Fruit fly (Drosophila melanogaster) whole organism, wandering third instar larva: ENCODE data around the gene Rab3GAP1.

ENCODE experiments used
- Abd-B ChIP-seq: fragments of >200 bp; optimal IDR thresholded peaks from 2 replicates; lab custom pipeline; 2017; ENCODE audit warnings: missing biosample characterization, missing genetic modification characterization
- CG9705 ChIP-seq: fragments of 200-800 bp; sonication (Bioruptor generic); optimal IDR thresholded peaks from 2 replicates; lab custom pipeline; 2018; ENCODE audit warnings: missing biosample characterization, mild to moderate bottlenecking, missing genetic modification characterization
- CrebA ChIP-seq: fragments of 200-800 bp; sonication (Bioruptor generic); optimal IDR thresholded peaks from 2 replicates; lab custom pipeline; 2016; ENCODE audit warnings: missing biosample characterization, mild to moderate bottlenecking, missing genetic modification characterization, borderline replicate concordance
- Dif ChIP-seq: fragments of 200-275, 200-300 bp; sonication (Bioruptor generic); optimal IDR thresholded peaks from 2 replicates; lab custom pipeline; 2018; ENCODE audit warnings: missing biosample characterization, missing genetic modification characterization; ENCODE audit not compliant: partially characterized antibody
- GATAd ChIP-seq: sonication (Bioruptor generic); optimal IDR thresholded peaks from 2 replicates; lab custom pipeline; 2016; ENCODE audit warnings: missing biosample characterization, missing genetic modification characterization
- HLH106 ChIP-seq: fragments of 200-800 bp; optimal IDR thresholded peaks from 3 replicates; lab custom pipeline; 2019; ENCODE audit warnings: missing biosample characterization, mild to moderate bottlenecking, missing genetic modification characterization, moderate library complexity
- Hnf4 ChIP-seq: fragments of 200-800 bp; sonication (Bioruptor generic); optimal IDR thresholded peaks from 2 replicates; lab custom pipeline; 2016; ENCODE audit warnings: missing biosample characterization, mild to moderate bottlenecking, missing genetic modification characterization
- Hr78 ChIP-seq: fragments of >200 bp; optimal IDR thresholded peaks from 2 replicates; lab custom pipeline; 2017; ENCODE audit warnings: missing biosample characterization, missing genetic modification characterization
- Hr83 ChIP-seq: fragments of 200-300 bp; sonication (Bioruptor generic); optimal IDR thresholded peaks from 2 replicates; lab custom pipeline; 2016; ENCODE audit warnings: missing biosample characterization, mild to moderate bottlenecking, missing genetic modification characterization, moderate library complexity; ENCODE audit not compliant: poor library complexity, severe bottlenecking
- Jra ChIP-seq: sonication (Bioruptor generic); optimal IDR thresholded peaks from 2 replicates; lab custom pipeline; 2016; ENCODE audit warnings: missing biosample characterization, missing genetic modification characterization
- N ChIP-seq: fragments of >200 bp; optimal IDR thresholded peaks from 2 replicates; lab custom pipeline; 2018; ENCODE audit warnings: missing biosample characterization, missing external identifiers, missing genetic modification characterization
- OdsH ChIP-seq: fragments of 200-800 bp; sonication (Bioruptor generic); optimal IDR thresholded peaks from 2 replicates; lab custom pipeline; 2016; ENCODE audit warnings: missing biosample characterization, mild to moderate bottlenecking, missing genetic modification characterization
- Rel ChIP-seq, 2 experiments: fragments of 200-800 bp; sonication (Bioruptor generic) in 1 of 2; optimal IDR thresholded peaks; 2 replicates in 1 of 2; 3 replicates in 1 of 2; lab custom pipeline; 2016 to 2019; ENCODE audit warnings: mild to moderate bottlenecking in 2 of 2, missing biosample characterization in 2 of 2, missing genetic modification characterization in 2 of 2, moderate library complexity in 1 of 2
- Sp1 ChIP-seq: fragments of 200-800 bp; sonication (Bioruptor generic); optimal IDR thresholded peaks from 3 replicates; lab custom pipeline; 2019; ENCODE audit warnings: missing biosample characterization, mild to moderate bottlenecking, missing genetic modification characterization, moderate library complexity
- Vsx2 ChIP-seq: fragments of 200-300, 225-300 bp; sonication (Bioruptor generic); optimal IDR thresholded peaks from 2 replicates; lab custom pipeline; 2018; ENCODE audit warnings: missing biosample characterization, missing genetic modification characterization; ENCODE audit not compliant: partially characterized antibody
- br ChIP-seq: fragments of 200-800 bp; sonication (Bioruptor generic); optimal IDR thresholded peaks from 2 replicates; lab custom pipeline; 2016; ENCODE audit warnings: missing biosample characterization, missing genetic modification characterization
- brk ChIP-seq: fragments of 200-800 bp; sonication (Bioruptor generic); optimal IDR thresholded peaks from 2 replicates; lab custom pipeline; 2016; ENCODE audit warnings: missing biosample characterization, mild to moderate bottlenecking, missing genetic modification characterization
- dl ChIP-seq, 2 experiments: fragments of 175-275, 200-275 bp in 1 of 2; fragments of 200-275 bp in 1 of 2; sonication (Bioruptor generic); optimal IDR thresholded peaks; lab custom pipeline; 2018; ENCODE audit warnings: mild to moderate bottlenecking in 2 of 2, missing biosample characterization in 2 of 2, missing genetic modification characterization in 2 of 2, moderate library complexity in 2 of 2; ENCODE audit not compliant: partially characterized antibody in 2 of 2, insufficient read depth in 1 of 2
- dmrt93B ChIP-seq: fragments of 200-800 bp; sonication (Bioruptor generic); optimal IDR thresholded peaks from 2 replicates; lab custom pipeline; 2018; ENCODE audit warnings: missing biosample characterization, mild to moderate bottlenecking, missing genetic modification characterization
- dsf ChIP-seq: sonication (Bioruptor generic); optimal IDR thresholded peaks from 2 replicates; lab custom pipeline; 2016; ENCODE audit warnings: missing biosample characterization, missing genetic modification characterization, borderline replicate concordance
- ey ChIP-seq: fragments of 200-800 bp; sonication (Bioruptor generic); optimal IDR thresholded peaks from 2 replicates; lab custom pipeline; 2016; ENCODE audit warnings: missing biosample characterization, missing genetic modification characterization
- foxo ChIP-seq, 2 experiments: fragments of 200-800 bp; sonication (Bioruptor generic); optimal IDR thresholded peaks; 2 replicates in 1 of 2; 3 replicates in 1 of 2; lab custom pipeline; 2016 to 2017; ENCODE audit warnings: missing biosample characterization in 2 of 2, missing genetic modification characterization in 2 of 2
- fru ChIP-seq: fragments of 200-800 bp; sonication (Bioruptor generic); optimal IDR thresholded peaks from 3 replicates; lab custom pipeline; 2016; ENCODE audit warnings: missing biosample characterization, mild to moderate bottlenecking, missing genetic modification characterization
- h ChIP-seq: fragments of 200-800 bp; sonication (Bioruptor generic); optimal IDR thresholded peaks from 3 replicates; lab custom pipeline; 2016; ENCODE audit warnings: missing biosample characterization, mild to moderate bottlenecking, missing genetic modification characterization
- jim ChIP-seq: fragments of 175-275, 200-325 bp; sonication (Bioruptor generic); optimal IDR thresholded peaks from 2 replicates; lab custom pipeline; 2016; ENCODE audit warnings: missing biosample characterization, mild to moderate bottlenecking, missing genetic modification characterization
- lola ChIP-seq: fragments of >200 bp; optimal IDR thresholded peaks from 2 replicates; lab custom pipeline; 2017; ENCODE audit warnings: missing biosample characterization, missing genetic modification characterization
- pan ChIP-seq: fragments of >200 bp; optimal IDR thresholded peaks from 2 replicates; lab custom pipeline; 2017
- psq ChIP-seq: fragments of 200-800 bp; sonication (Bioruptor generic); optimal IDR thresholded peaks from 3 replicates; lab custom pipeline; 2017; ENCODE audit warnings: missing biosample characterization, mild to moderate bottlenecking, missing genetic modification characterization, moderate library complexity
- rgr ChIP-seq: fragments of 200-800 bp; sonication (Bioruptor generic); optimal IDR thresholded peaks from 3 replicates; lab custom pipeline; 2016; ENCODE audit warnings: missing biosample characterization, mild to moderate bottlenecking, missing genetic modification characterization
- sage ChIP-seq: fragments of 200-800 bp; sonication (Bioruptor generic); optimal IDR thresholded peaks from 2 replicates; lab custom pipeline; 2016; ENCODE audit warnings: missing biosample characterization, mild to moderate bottlenecking, missing genetic modification characterization
- sv ChIP-seq: fragments of 200-800 bp; sonication (Bioruptor generic); optimal IDR thresholded peaks from 3 replicates; lab custom pipeline; 2016; ENCODE audit warnings: missing biosample characterization, missing genetic modification characterization
- usp ChIP-seq: fragments of >200 bp; optimal IDR thresholded peaks from 2 replicates; lab custom pipeline; 2017; ENCODE audit warnings: missing biosample characterization, missing genetic modification characterization

Gene Rab3GAP1

DNA sequence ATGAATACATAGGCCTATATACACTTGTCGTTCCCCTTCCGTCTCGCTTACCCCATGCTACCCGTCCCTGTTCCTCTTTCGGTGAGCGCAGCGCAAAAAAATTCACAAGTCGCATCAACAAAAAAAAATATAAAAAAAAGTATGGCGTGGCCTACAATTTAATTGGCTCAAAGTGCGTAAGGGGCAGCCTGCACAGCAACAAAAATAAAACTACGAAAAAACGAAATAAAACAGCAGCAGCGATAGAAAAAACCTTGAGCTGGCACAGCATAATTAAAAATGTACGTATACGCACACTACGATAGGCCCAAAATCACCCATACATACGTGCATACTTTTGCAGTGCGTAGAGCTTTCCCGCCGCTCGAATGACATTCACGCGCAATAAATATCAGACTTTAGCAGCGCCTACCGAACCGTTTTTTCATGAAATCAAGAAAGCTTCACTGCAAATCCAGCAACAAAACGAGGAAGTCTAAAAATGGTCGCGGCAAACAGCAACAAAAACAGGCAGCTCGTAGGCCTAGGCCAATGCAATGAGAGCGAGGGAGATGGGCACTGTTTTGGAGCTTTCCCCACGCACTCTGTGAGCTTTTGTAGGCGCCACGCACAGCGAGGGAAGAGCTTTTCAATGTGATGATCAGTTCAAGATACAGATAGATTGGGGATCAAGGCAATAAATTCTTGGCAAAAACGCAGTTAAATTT lies 46.0 kb upstream of the Rab3GAP1 start:
- TF ChIP-seq fru (no peak), dsf (no peak), jim (GFP tag; lab: Kevin White, UChicago) (no peak), br (GFP tag; lab: Kevin White, UChicago) (no peak), Dif (peak; percentile 14)

DNA sequence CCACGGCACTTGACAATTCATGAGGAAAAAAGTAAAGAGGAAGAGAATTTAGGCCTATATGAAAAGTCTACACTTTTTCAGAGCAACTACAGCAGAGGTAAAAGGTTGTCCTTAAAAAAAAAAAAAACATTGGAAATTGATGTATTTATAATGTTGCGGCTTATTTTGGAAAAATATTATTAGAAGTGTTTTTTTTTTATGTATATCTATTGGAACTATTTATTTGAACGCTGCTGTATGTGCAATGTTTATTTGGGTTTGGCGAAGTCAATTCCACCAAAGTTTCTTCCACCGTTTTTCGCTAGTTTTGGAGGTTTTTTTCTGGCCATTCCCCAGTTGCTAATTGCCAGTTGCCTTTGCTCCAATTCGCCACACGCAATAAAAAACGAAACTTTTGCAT lies 44.9 kb upstream of the Rab3GAP1 start:
- TF ChIP-seq sv: peak; percentile 19
- no peak for TF ChIP-seq HLH106 (tag; lab: Kevin White, UChicago)

DNA sequence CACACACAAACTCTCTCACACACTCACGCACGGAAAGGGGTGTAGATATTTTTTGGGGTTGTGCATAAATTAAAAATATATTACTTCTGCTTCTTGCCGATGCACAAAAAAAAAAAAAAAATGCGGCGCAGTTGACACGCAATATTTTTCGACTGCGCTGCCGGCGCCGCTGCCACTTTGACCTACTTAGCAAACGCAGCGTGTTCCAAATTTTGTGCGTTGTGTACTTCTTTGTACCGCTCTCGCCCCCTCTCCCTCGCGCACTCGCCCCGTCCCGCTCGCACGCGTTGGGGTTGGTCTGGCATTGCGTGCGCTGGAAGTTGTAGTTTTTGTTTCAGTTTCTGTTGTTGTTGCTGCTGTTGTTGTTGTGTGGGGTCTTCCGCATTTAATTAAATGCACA lies 43.3 kb upstream of the Rab3GAP1 start:
- TF ChIP-seq CG9705 (GFP tag; lab: Kevin White, UChicago) (no peak), Sp1 (no peak), lola (GFP tag; lab: Kevin White, UChicago) (no peak), Hr78 (GFP tag; lab: Kevin White, UChicago) (no peak), fru (no peak), Dif (no peak), Hr83 (GFP tag; lab: Kevin White, UChicago) (no peak), GATAd (GFP tag; lab: Kevin White, UChicago) (no peak), usp (GFP tag; lab: Kevin White, UChicago) (no peak), brk (GFP tag; lab: Kevin White, UChicago) (no peak), HLH106 (tag; lab: Kevin White, UChicago) (no peak), N (GFP tag; lab: Kevin White, UChicago) (no peak), Abd-B (GFP tag; lab: Kevin White, UChicago) (no peak), Rel (GFP tag; optimal IDR thresholded peaks at IDR 0.05; lab: Kevin White, UChicago) (no peak), Rel (tag; optimal IDR thresholded peaks at IDR 0.05; lab: Kevin White, UChicago) (no peak), jim (GFP tag; lab: Kevin White, UChicago) (no peak), dl (GFP tag; optimal IDR thresholded peaks at IDR 0.05; lab: Kevin White, UChicago; ENCODE audit: insufficient read depth in 1 of 2, partially characterized antibody in 2 of 2) (no peak)

DNA sequence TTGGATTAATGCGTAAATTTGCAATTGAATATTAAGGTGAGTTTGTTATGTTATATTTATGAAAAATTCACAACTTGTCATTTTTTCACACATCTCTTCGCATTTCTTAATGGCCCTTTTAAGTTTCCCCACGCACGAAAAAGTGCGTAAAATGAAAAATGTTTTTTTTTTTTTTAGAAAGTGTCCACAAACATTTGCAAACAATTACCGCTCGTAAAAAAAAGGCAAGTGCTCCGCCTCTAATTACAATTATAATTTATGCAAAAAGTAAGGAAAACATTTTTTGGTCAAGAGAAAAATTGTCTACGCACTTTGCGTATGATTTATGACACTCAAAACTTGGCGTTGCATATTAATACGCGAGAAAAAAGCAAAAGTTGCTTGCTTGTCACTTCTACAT lies 42.8 kb upstream of the Rab3GAP1 start:
- no peak for TF ChIP-seq dsf
- no peak for TF ChIP-seq dl (GFP tag; optimal IDR thresholded peaks at IDR 0.05; lab: Kevin White, UChicago; ENCODE audit: insufficient read depth in 1 of 2, partially characterized antibody in 2 of 2)
- no peak for TF ChIP-seq sv
- TF ChIP-seq Vsx2 (GFP tag; lab: Kevin White, UChicago): no peak
- no peak for TF ChIP-seq dmrt93B (GFP tag; lab: Kevin White, UChicago)
- TF ChIP-seq CG9705 (GFP tag; lab: Kevin White, UChicago): no peak
- no peak for TF ChIP-seq psq (GFP tag; lab: Kevin White, UChicago)
- no peak for TF ChIP-seq CrebA
- TF ChIP-seq Hr83 (GFP tag; lab: Kevin White, UChicago): no peak
- no peak for TF ChIP-seq Hr78 (GFP tag; lab: Kevin White, UChicago)
- no peak for TF ChIP-seq Abd-B (GFP tag; lab: Kevin White, UChicago)
- TF ChIP-seq GATAd (GFP tag; lab: Kevin White, UChicago): no peak

DNA sequence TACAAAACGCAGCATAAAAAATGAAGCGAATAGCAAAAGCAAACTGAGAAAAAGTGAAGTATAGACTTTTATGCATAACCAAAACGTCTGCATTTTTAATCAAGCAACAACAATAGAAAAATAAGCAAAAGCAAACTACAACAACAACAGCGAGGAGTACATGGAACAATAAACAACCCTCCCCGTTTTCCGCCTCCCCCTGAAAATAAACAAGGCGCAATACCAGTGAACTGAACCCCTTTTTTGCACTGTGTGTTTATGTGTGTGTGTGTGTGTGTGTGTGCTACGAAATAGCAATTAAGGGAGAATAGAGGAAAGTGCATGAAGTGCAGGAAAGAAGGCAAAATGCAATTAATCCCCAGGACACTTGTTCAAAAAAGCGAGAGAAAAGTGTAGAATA lies 40.9 kb upstream of the Rab3GAP1 start:
- TF ChIP-seq pan (lab: Kevin White, UChicago) (no peak), Jra (GFP tag; lab: Kevin White, UChicago) (no peak), Hr83 (GFP tag; lab: Kevin White, UChicago) (peak; percentile 26), sage (GFP tag; lab: Kevin White, UChicago) (no peak)

DNA sequence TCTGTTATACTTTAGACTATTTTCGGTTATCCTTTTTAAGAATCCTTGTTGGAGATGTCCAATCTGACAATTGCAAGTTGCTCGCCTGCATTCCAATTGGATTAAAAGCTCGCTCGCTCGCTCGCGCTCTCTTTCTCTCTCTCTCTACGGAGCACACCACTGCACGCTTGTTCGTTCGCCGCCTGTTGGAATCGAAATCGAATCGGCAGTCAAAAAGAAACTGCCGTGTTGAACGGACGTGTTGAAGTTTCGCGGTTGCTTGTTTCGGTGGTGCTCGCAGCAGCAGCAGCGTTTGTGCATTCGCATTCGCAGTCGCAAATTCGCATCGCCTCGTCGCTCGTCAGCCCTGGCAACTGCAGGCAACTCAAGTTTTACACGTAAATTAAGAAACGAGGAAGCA lies 40.1 kb upstream of the Rab3GAP1 start, which contains the start of gene chinmo:
Gene chinmo, plus strand, starts transcription at position 206 of the 400 bp plus-strand sequence.
- peak; percentile 41 for TF ChIP-seq psq (GFP tag; lab: Kevin White, UChicago)
- TF ChIP-seq OdsH (GFP tag; lab: Kevin White, UChicago): peak; percentile 26
- peak in 1 of 2 experiments; percentile 43 for TF ChIP-seq dl (GFP tag; optimal IDR thresholded peaks at IDR 0.05; lab: Kevin White, UChicago; ENCODE audit: insufficient read depth in 1 of 2, partially characterized antibody in 2 of 2)
- TF ChIP-seq ey (GFP tag; lab: Kevin White, UChicago): no peak
- TF ChIP-seq h: peak; percentile 51
- TF ChIP-seq sv: no peak
- TF ChIP-seq HLH106 (tag; lab: Kevin White, UChicago): no peak
- peak in 1 of 2 experiments; percentile 36 for TF ChIP-seq foxo (GFP tag; optimal IDR thresholded peaks at IDR 0.05; lab: Kevin White, UChicago)
- TF ChIP-seq Dif: peak; percentile 79
- no peak for TF ChIP-seq Jra (GFP tag; lab: Kevin White, UChicago)
- TF ChIP-seq br (GFP tag; lab: Kevin White, UChicago): peak; percentile 22
- peak; percentile 68 for TF ChIP-seq Hr83 (GFP tag; lab: Kevin White, UChicago)
- peak; percentile 22 for TF ChIP-seq Vsx2 (GFP tag; lab: Kevin White, UChicago)
- TF ChIP-seq fru: peak; percentile 25
- TF ChIP-seq Sp1: peak; percentile 38
- TF ChIP-seq rgr (GFP tag; lab: Kevin White, UChicago): peak; percentile 39
- TF ChIP-seq Hnf4 (GFP tag; lab: Kevin White, UChicago): peak; percentile 30
- no peak for TF ChIP-seq Rel (GFP tag; optimal IDR thresholded peaks at IDR 0.05; lab: Kevin White, UChicago)
- peak; percentile 23 for TF ChIP-seq Rel (tag; optimal IDR thresholded peaks at IDR 0.05; lab: Kevin White, UChicago)
